Worm (Caenorhabditis elegans) whole organism, late embryonic: ENCODE measurements around the gene frh-1.

ENCODE experiments used
- F13H6.1 ChIP-seq: sonication (generic microtip); optimal IDR thresholded peaks from 2 replicates; lab custom pipeline; 2016; ENCODE audit warnings: missing genetic modification characterization, missing compliant biosample characterization
- ceh-45 ChIP-seq: fragments of 200-800 bp; sonication (Bioruptor generic); IDR thresholded peaks from 2 replicates; pipeline ENCODE4 v1.3.6; 2022; ENCODE audit warnings: missing genetic modification reagents, missing genetic modification characterization, missing compliant biosample characterization
- ceh-9 ChIP-seq: sonication (generic microtip); optimal IDR thresholded peaks from 2 replicates; lab custom pipeline; 2016; ENCODE audit warnings: mild to moderate bottlenecking, missing genetic modification characterization, inconsistent platforms, missing compliant biosample characterization
- dmd-4 ChIP-seq: sonication (generic microtip); optimal IDR thresholded peaks from 2 replicates; lab custom pipeline; 2016; ENCODE audit warnings: borderline replicate concordance, missing genetic modification characterization, missing compliant biosample characterization
- fax-1 ChIP-seq: sonication (generic microtip); optimal IDR thresholded peaks from 2 replicates; lab custom pipeline; 2016; ENCODE audit warnings: missing genotype, missing genetic modification characterization, missing compliant biosample characterization
- hlh-30 ChIP-seq: sonication (generic microtip); optimal IDR thresholded peaks from 2 replicates; lab custom pipeline; 2017; ENCODE audit warnings: antibody characterized with exemption, missing genetic modification characterization, missing compliant biosample characterization; ENCODE audit not compliant: insufficient read depth
- pqm-1 ChIP-seq: sonication (generic microtip); optimal IDR thresholded peaks from 2 replicates; lab custom pipeline; 2016; ENCODE audit warnings: missing genetic modification characterization, missing compliant biosample characterization
- ref-2 ChIP-seq: sonication (generic microtip); optimal IDR thresholded peaks from 2 replicates; lab custom pipeline; 2016; ENCODE audit warnings: missing genetic modification characterization, missing compliant biosample characterization
- tbx-2 ChIP-seq: sonication (generic microtip); optimal IDR thresholded peaks from 2 replicates; lab custom pipeline; 2016; ENCODE audit warnings: missing genetic modification characterization, missing compliant biosample characterization
- tbx-7 ChIP-seq: sonication (generic microtip); optimal IDR thresholded peaks from 2 replicates; lab custom pipeline; 2016; ENCODE audit warnings: missing genotype, missing genetic modification characterization, missing compliant biosample characterization
- unc-86 ChIP-seq: sonication (generic microtip); optimal IDR thresholded peaks from 2 replicates; lab custom pipeline; 2016; ENCODE audit warnings: missing genetic modification characterization, missing compliant biosample characterization
- zip-5 ChIP-seq: sonication (generic microtip); optimal IDR thresholded peaks from 2 replicates; lab custom pipeline; 2016; ENCODE audit warnings: missing genetic modification characterization, missing compliant biosample characterization

DNA sequence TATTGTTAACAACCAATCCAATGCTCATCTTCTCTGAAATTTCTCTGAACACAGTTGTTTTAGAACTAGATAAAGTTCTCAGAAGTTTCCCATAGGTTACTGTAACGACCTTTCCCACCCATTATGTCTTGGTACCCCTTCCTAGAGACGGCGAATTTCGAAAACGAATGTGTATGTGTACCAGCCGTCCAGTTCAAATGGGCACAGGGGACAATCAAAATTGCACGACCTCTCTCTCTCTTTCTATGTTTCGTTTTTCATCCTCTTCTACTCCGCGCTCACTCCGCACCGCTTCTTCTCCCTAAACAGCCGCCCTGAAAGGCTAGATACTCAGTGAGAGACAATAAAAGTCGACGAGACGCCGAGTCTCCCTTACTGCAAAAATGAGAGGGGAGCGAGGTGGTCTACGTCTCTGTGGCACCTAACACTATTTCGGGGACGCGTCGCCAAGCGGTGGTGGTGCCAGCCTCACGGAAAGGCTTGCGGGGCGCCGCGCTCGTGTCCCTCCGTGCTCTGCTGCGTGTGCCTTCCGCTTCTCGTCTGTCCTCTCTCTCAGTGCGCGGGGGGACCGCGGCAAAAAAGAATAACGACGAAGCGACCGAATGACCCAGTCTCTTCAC is 15.7 kb upstream of the frh-1 start:
- TF ChIP-seq pqm-1 (no peak), fax-1 (tag; lab: Kevin White, UChicago) (no peak), tbx-2 (tag; lab: Kevin White, UChicago) (peak; percentile 12), F13H6.1 (tag; lab: Kevin White, UChicago) (peak; percentile 9), hlh-30 (no peak), ref-2 (tag; lab: Kevin White, UChicago) (no peak), ceh-9 (tag; lab: Kevin White, UChicago) (no peak), ceh-45 (GFP tag; lab: Robert Waterston, UW) (no peak), unc-86 (tag; lab: Kevin White, UChicago) (no peak), dmd-4 (tag; lab: Kevin White, UChicago) (no peak), tbx-7 (tag; lab: Kevin White, UChicago) (no peak), zip-5 (tag; lab: Kevin White, UChicago) (no peak)
